Worm (Caenorhabditis elegans) whole organism, L2 larva: ENCODE measurements around the gene fbxa-184.

Experiments used
- ama-1 ChIP-seq: fragments of 150-350 bp; optimal IDR thresholded peaks from 2 replicates; lab custom pipeline; 2018; ENCODE audit warnings: inconsistent platforms
- blmp-1 ChIP-seq: sonication (generic microtip); optimal IDR thresholded peaks from 2 replicates; lab custom pipeline; 2017; ENCODE audit warnings: missing genetic modification characterization, mild to moderate bottlenecking, missing compliant biosample characterization, antibody characterized with exemption, moderate library complexity; ENCODE audit not compliant: insufficient read depth
- ceh-16 ChIP-seq: fragments of 150-350 bp; optimal IDR thresholded peaks from 2 replicates; lab custom pipeline; 2014; ENCODE audit warnings: missing biosample characterization, missing genetic modification characterization
- lin-13 ChIP-seq: fragments of 150-350 bp; optimal IDR thresholded peaks from 2 replicates; lab custom pipeline; 2014; ENCODE audit warnings: missing biosample characterization, missing genetic modification reagents, missing genetic modification characterization
- mdl-1 ChIP-seq, 2 experiments: fragments of 150-350 bp in 1 of 2; sonication (generic microtip) in 1 of 2; optimal IDR thresholded peaks; 2 replicates each; lab custom pipeline; 2017; ENCODE audit warnings: missing biosample characterization in 2 of 2, missing genetic modification characterization in 2 of 2
- nhr-11 ChIP-seq: fragments of 150-350 bp; optimal IDR thresholded peaks from 2 replicates; lab custom pipeline; 2014; ENCODE audit warnings: missing biosample characterization, missing genetic modification characterization
- nhr-77 ChIP-seq: fragments of 150-350 bp; optimal IDR thresholded peaks from 2 replicates; lab custom pipeline; 2014; ENCODE audit warnings: missing biosample characterization, missing genetic modification characterization
- snpc-4 ChIP-seq: fragments of 150-350 bp; optimal IDR thresholded peaks from 2 replicates; lab custom pipeline; 2014; ENCODE audit warnings: missing biosample characterization, missing genetic modification characterization
- unc-55 ChIP-seq: fragments of 150-350 bp; sonication (generic microtip); optimal IDR thresholded peaks from 3 replicates; lab custom pipeline; 2014; ENCODE audit warnings: missing biosample characterization, missing genetic modification reagents, missing genetic modification characterization
- zag-1 ChIP-seq: fragments of 150-350 bp; optimal IDR thresholded peaks from 2 replicates; lab custom pipeline; 2014; ENCODE audit warnings: missing biosample characterization, missing genetic modification characterization

DNA sequence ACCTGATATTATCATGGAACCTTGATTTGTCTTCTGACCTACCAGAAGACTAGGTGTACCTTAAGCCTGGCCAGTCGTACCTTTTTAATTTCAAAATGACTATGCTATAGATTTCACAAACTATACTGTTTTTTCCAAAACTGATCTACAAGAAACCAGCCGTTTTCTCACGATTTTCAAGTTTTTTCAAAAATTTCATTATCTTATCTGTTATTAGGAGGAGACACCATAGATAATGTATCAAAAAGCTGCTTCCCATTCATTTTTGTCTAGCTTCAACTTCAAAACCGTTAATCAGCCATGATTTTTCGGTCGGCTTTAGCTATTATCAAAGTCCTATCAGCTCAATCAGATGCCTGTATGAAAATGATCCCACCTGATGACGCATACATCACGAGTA, 32.5 kb downstream of the fbxa-184 start, which contains the start of gene F36H5.12:
- TF ChIP-seq mdl-1 (tag; optimal IDR thresholded peaks at IDR 0.05; lab: Kevin White, UChicago): no peak
- TF ChIP-seq snpc-4 (tag; lab: Kevin White, UChicago): no peak
- TF ChIP-seq nhr-11 (tag; lab: Kevin White, UChicago): no peak
- no peak for TF ChIP-seq blmp-1
- no peak for TF ChIP-seq zag-1
- no peak for TF ChIP-seq nhr-77 (tag; lab: Kevin White, UChicago)
- no peak for TF ChIP-seq lin-13 (GFP tag; lab: Kevin White, UChicago)
- no peak for TF ChIP-seq ceh-16 (tag; lab: Kevin White, UChicago)
- TF ChIP-seq unc-55 (GFP tag; lab: Kevin White, UChicago): no peak
- no peak for TF ChIP-seq ama-1
